Worm (Caenorhabditis elegans): ENCODE results near the gene odr-4.

Gene odr-4

ce11 chrIII:6723089-6723488 lies 7.5 kb upstream of the odr-4 start, which contains the start of gene F37A4.1:
Gene F37A4.1, plus strand, starts transcription at chrIII:6723389.
- TF ChIP-seq elt-1 (tag; optimal IDR thresholded peaks at IDR 0.05): no peak

- TF ChIP-seq nhr-28 (tag; optimal IDR thresholded peaks at IDR 0.05): no peak
- TF ChIP-seq unc-62 (GFP tag; optimal IDR thresholded peaks at IDR 0.05): no peak
- no peak for TF ChIP-seq nhr-67 (tag; optimal IDR thresholded peaks at IDR 0.05)
- no peak for TF ChIP-seq lsy-12 (tag; optimal IDR thresholded peaks at IDR 0.05)
- no peak for TF ChIP-seq ztf-11 (tag; optimal IDR thresholded peaks at IDR 0.05)
- no peak for TF ChIP-seq egl-5 (tag; optimal IDR thresholded peaks at IDR 0.05)
- no peak for TF ChIP-seq nhr-43 (tag; optimal IDR thresholded peaks at IDR 0.05; ENCODE audit: poor library complexity, severe bottlenecking)
These were observed 5.1 kb upstream of the odr-4 start, which contains the start of gene wdr-4 for ce11 chrIII:6725489-6725888. Gene wdr-4, plus strand, starts transcription at chrIII:6725789.

ce11 chrIII:6731285-6731684 lies 685 bp downstream of the odr-4 start:
- TF ChIP-seq fos-1 (tag; optimal IDR thresholded peaks at IDR 0.05) (no peak), fkh-2 (tag; optimal IDR thresholded peaks at IDR 0.05) (no peak), eor-1 (tag; optimal IDR thresholded peaks at IDR 0.05) (no peak), mml-1 (tag; optimal IDR thresholded peaks at IDR 0.05) (no peak), jun-1 (tag; optimal IDR thresholded peaks at IDR 0.05) (no peak), sea-2 (GFP tag; optimal IDR thresholded peaks at IDR 0.05) (no peak), lin-15B (tag; optimal IDR thresholded peaks at IDR 0.05) (no peak), nhr-67 (tag; optimal IDR thresholded peaks at IDR 0.05) (no peak), snpc-4 (tag; optimal IDR thresholded peaks at IDR 0.05) (no peak), nhr-77 (tag; optimal IDR thresholded peaks at IDR 0.05) (no peak)

DNA sequence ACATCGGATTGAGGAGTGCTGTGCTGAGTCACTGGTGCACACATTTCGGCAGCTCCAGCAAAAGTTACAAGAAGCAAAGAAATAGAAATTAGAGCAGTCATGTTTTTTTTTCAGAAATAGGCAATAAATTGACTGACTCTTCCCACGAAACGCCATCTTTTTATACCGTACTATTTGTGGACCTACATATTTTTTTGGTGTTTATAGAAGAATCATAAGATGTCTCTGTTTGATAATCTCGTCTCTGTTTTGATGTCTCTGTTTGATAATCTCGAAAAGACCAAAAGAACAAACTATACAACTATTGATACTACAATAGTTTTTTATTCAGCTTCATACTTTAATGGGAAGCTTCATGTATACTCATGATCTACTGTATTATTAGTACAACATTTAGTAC lies 3.8 kb downstream of the odr-4 start, which contains the start of gene Y102E9.3:
Gene Y102E9.3, minus strand, starts transcription at position 101 of the 400 bp plus-strand sequence.
- TF ChIP-seq mml-1 (tag; optimal IDR thresholded peaks at IDR 0.05): no peak
- no peak for TF ChIP-seq nhr-23 (tag; optimal IDR thresholded peaks at IDR 0.05)
- no peak for TF ChIP-seq sea-2 (GFP tag; optimal IDR thresholded peaks at IDR 0.05)
- no peak for TF ChIP-seq egl-27 (tag; optimal IDR thresholded peaks at IDR 0.05)
- no peak for TF ChIP-seq nhr-25 (tag; optimal IDR thresholded peaks at IDR 0.05)
- TF ChIP-seq lin-39 (tag; optimal IDR thresholded peaks at IDR 0.05): no peak
- TF ChIP-seq mdl-1 (tag; optimal IDR thresholded peaks at IDR 0.05): no peak
- no peak for TF ChIP-seq ceh-82 (tag; optimal IDR thresholded peaks at IDR 0.05)
- TF ChIP-seq tbx-2 (tag; optimal IDR thresholded peaks at IDR 0.05): no peak
- TF ChIP-seq nhr-77 (tag; optimal IDR thresholded peaks at IDR 0.05): no peak
- no peak for TF ChIP-seq nhr-12 (tag; optimal IDR thresholded peaks at IDR 0.05)
- TF ChIP-seq ztf-11 (tag; optimal IDR thresholded peaks at IDR 0.05): no peak
- no peak for TF ChIP-seq R02D3.7 (tag; optimal IDR thresholded peaks at IDR 0.05)
- no peak for TF ChIP-seq lsy-12 (tag; optimal IDR thresholded peaks at IDR 0.05)
- TF ChIP-seq fos-1 (tag; optimal IDR thresholded peaks at IDR 0.05): no peak
- TF ChIP-seq ceh-9 (tag; optimal IDR thresholded peaks at IDR 0.05): no peak
- no peak for TF ChIP-seq unc-39 (tag; optimal IDR thresholded peaks at IDR 0.05)

ce11 chrIII:6736566-6736965 lies 6.0 kb downstream of the odr-4 start, which contains the start of gene Y102E9.6:
Gene Y102E9.6, minus strand, starts transcription at chrIII:6736666.
- TF ChIP-seq nhr-12 (tag; optimal IDR thresholded peaks at IDR 0.05) (no peak), ceh-9 (tag; optimal IDR thresholded peaks at IDR 0.05) (no peak), pqm-1 (tag; optimal IDR thresholded peaks at IDR 0.05) (no peak), nhr-23 (tag; optimal IDR thresholded peaks at IDR 0.05) (no peak), ceh-28 (tag; optimal IDR thresholded peaks at IDR 0.05) (no peak), hmg-11 (tag; optimal IDR thresholded peaks at IDR 0.05) (no peak), elt-3 (tag; optimal IDR thresholded peaks at IDR 0.05) (no peak), skn-1 (tag; optimal IDR thresholded peaks at IDR 0.05) (no peak), elt-2 (tag; optimal IDR thresholded peaks at IDR 0.05) (no peak), nfya-1 (tag; optimal IDR thresholded peaks at IDR 0.05; ENCODE audit: insufficient read depth) (no peak)

All from whole organism, L3 larva.